Worm (Caenorhabditis elegans) whole organism, late embryonic: Measurements from ENCODE around the gene tbcb-1.

Source experiments
- F13H6.1 ChIP-seq: sonication (generic microtip); optimal IDR thresholded peaks from 2 replicates; lab custom pipeline; 2016; ENCODE audit warnings: missing genetic modification characterization, missing compliant biosample characterization
- K02D7.2 ChIP-seq: sonication (generic microtip); optimal IDR thresholded peaks from 2 replicates; lab custom pipeline; 2017; ENCODE audit warnings: mild to moderate bottlenecking, missing genetic modification characterization, missing compliant biosample characterization
- Y22D7AL.16 ChIP-seq: sonication (generic microtip); optimal IDR thresholded peaks from 2 replicates; lab custom pipeline; 2016; ENCODE audit warnings: missing genetic modification characterization, missing compliant biosample characterization
- ahr-1 ChIP-seq: sonication (generic microtip); optimal IDR thresholded peaks from 2 replicates; lab custom pipeline; 2016; ENCODE audit warnings: missing genetic modification characterization, missing compliant biosample characterization
- ceh-18 ChIP-seq: sonication (generic microtip); optimal IDR thresholded peaks from 2 replicates; lab custom pipeline; 2016; ENCODE audit warnings: missing genetic modification characterization, missing compliant biosample characterization
- ceh-19 ChIP-seq: fragments of 200-800 bp; sonication (Bioruptor generic); optimal IDR thresholded peaks from 2 replicates; lab custom pipeline; 2018; ENCODE audit warnings: mild to moderate bottlenecking, missing genetic modification characterization, missing compliant biosample characterization
- ceh-24 ChIP-seq: sonication (generic microtip); optimal IDR thresholded peaks from 2 replicates; lab custom pipeline; 2016; ENCODE audit warnings: mild to moderate bottlenecking, missing genetic modification characterization, missing compliant biosample characterization
- ceh-30 ChIP-seq: fragments of 150-350 bp; optimal IDR thresholded peaks from 2 replicates; lab custom pipeline; 2014; ENCODE audit warnings: missing biosample characterization, missing genetic modification characterization
- ceh-31 ChIP-seq: sonication (generic microtip); optimal IDR thresholded peaks from 2 replicates; lab custom pipeline; 2016; ENCODE audit warnings: missing genetic modification characterization, missing compliant biosample characterization
- ceh-34 ChIP-seq: sonication (generic microtip); optimal IDR thresholded peaks from 2 replicates; lab custom pipeline; 2016; ENCODE audit warnings: mild to moderate bottlenecking, missing genetic modification characterization, missing compliant biosample characterization
- ceh-48 ChIP-seq: sonication (generic microtip); optimal IDR thresholded peaks from 2 replicates; lab custom pipeline; 2016; ENCODE audit warnings: missing genetic modification characterization, inconsistent platforms, missing compliant biosample characterization
- dmd-4 ChIP-seq: sonication (generic microtip); optimal IDR thresholded peaks from 2 replicates; lab custom pipeline; 2016; ENCODE audit warnings: borderline replicate concordance, missing genetic modification characterization, missing compliant biosample characterization
- dve-1 ChIP-seq: sonication (generic microtip); optimal IDR thresholded peaks from 2 replicates; lab custom pipeline; 2017; ENCODE audit warnings: antibody characterized with exemption, mild to moderate bottlenecking, missing genetic modification characterization, missing compliant biosample characterization
- elt-4 ChIP-seq: sonication (generic microtip); optimal IDR thresholded peaks from 2 replicates; lab custom pipeline; 2016; ENCODE audit warnings: missing genetic modification characterization, missing compliant biosample characterization
- ets-4 ChIP-seq: sonication (generic microtip); optimal IDR thresholded peaks from 2 replicates; lab custom pipeline; 2016; ENCODE audit warnings: missing genetic modification characterization, missing compliant biosample characterization
- eyg-1 ChIP-seq: sonication (generic microtip); optimal IDR thresholded peaks from 2 replicates; lab custom pipeline; 2016; ENCODE audit warnings: missing genotype, missing genetic modification characterization, missing compliant biosample characterization
- fax-1 ChIP-seq: sonication (generic microtip); optimal IDR thresholded peaks from 2 replicates; lab custom pipeline; 2016; ENCODE audit warnings: missing genotype, missing genetic modification characterization, missing compliant biosample characterization
- hlh-13 ChIP-seq: fragments of 200-800 bp; sonication (Bioruptor generic); optimal IDR thresholded peaks from 2 replicates; lab custom pipeline; 2018; ENCODE audit warnings: mild to moderate bottlenecking, missing genetic modification characterization, missing compliant biosample characterization
- hlh-15 ChIP-seq: sonication (generic microtip); optimal IDR thresholded peaks from 2 replicates; lab custom pipeline; 2016; ENCODE audit warnings: missing genetic modification characterization, missing compliant biosample characterization
- hlh-6 ChIP-seq: sonication (generic microtip); optimal IDR thresholded peaks from 2 replicates; lab custom pipeline; 2016; ENCODE audit warnings: missing genotype, missing genetic modification characterization, missing compliant biosample characterization
- hlh-8 ChIP-seq: sonication (generic microtip); optimal IDR thresholded peaks from 2 replicates; lab custom pipeline; 2016; ENCODE audit warnings: missing genotype, missing genetic modification characterization, missing compliant biosample characterization
- lim-6 ChIP-seq: sonication (generic microtip); optimal IDR thresholded peaks from 2 replicates; lab custom pipeline; 2016; ENCODE audit warnings: missing genetic modification characterization, missing compliant biosample characterization
- lin-11 ChIP-seq: fragments of 200-800 bp; sonication (Bioruptor generic); optimal IDR thresholded peaks from 2 replicates; lab custom pipeline; 2018; ENCODE audit warnings: mild to moderate bottlenecking, missing genetic modification characterization, missing compliant biosample characterization
- nfya-1 ChIP-seq: sonication (generic microtip); optimal IDR thresholded peaks from 2 replicates; lab custom pipeline; 2017; ENCODE audit warnings: missing genetic modification characterization, mild to moderate bottlenecking, missing compliant biosample characterization, antibody characterized with exemption, moderate library complexity
- pat-9 ChIP-seq: fragments of 200-800 bp; sonication (Bioruptor generic); optimal IDR thresholded peaks from 2 replicates; lab custom pipeline; 2018; ENCODE audit warnings: mild to moderate bottlenecking, missing genetic modification characterization, moderate library complexity, missing compliant biosample characterization
- pha-2 ChIP-seq: sonication (generic microtip); optimal IDR thresholded peaks from 2 replicates; lab custom pipeline; 2017; ENCODE audit warnings: mild to moderate bottlenecking, missing genetic modification characterization, missing compliant biosample characterization
- pha-4 ChIP-seq: fragments of 150-350 bp; optimal IDR thresholded peaks from 2 replicates; lab custom pipeline; 2018; ENCODE audit warnings: missing biosample characterization, missing genetic modification reagents, missing genetic modification characterization
- rnt-1 ChIP-seq: sonication (generic microtip); optimal IDR thresholded peaks from 2 replicates; lab custom pipeline; 2016; ENCODE audit warnings: missing genetic modification characterization, missing compliant biosample characterization
- sdc-2 ChIP-seq: sonication (generic microtip); optimal IDR thresholded peaks from 2 replicates; lab custom pipeline; 2016; ENCODE audit warnings: missing genotype, missing genetic modification characterization, missing compliant biosample characterization
- sox-4 ChIP-seq: sonication (generic microtip); optimal IDR thresholded peaks from 2 replicates; lab custom pipeline; 2017; ENCODE audit warnings: mild to moderate bottlenecking, missing genetic modification characterization, inconsistent platforms, missing compliant biosample characterization
- tbx-2 ChIP-seq: sonication (generic microtip); optimal IDR thresholded peaks from 2 replicates; lab custom pipeline; 2016; ENCODE audit warnings: missing genetic modification characterization, missing compliant biosample characterization
- tbx-7 ChIP-seq: sonication (generic microtip); optimal IDR thresholded peaks from 2 replicates; lab custom pipeline; 2016; ENCODE audit warnings: missing genotype, missing genetic modification characterization, missing compliant biosample characterization
- unc-42 ChIP-seq: sonication (generic microtip); optimal IDR thresholded peaks from 2 replicates; lab custom pipeline; 2016; ENCODE audit warnings: missing genotype, missing genetic modification characterization, missing compliant biosample characterization
- unc-55 ChIP-seq: sonication (generic microtip); optimal IDR thresholded peaks from 2 replicates; lab custom pipeline; 2017; ENCODE audit warnings: missing biosample characterization, missing genetic modification reagents, missing genetic modification characterization
- zip-5 ChIP-seq: sonication (generic microtip); optimal IDR thresholded peaks from 2 replicates; lab custom pipeline; 2016; ENCODE audit warnings: missing genetic modification characterization, missing compliant biosample characterization

tbcb-1 gene

DNA sequence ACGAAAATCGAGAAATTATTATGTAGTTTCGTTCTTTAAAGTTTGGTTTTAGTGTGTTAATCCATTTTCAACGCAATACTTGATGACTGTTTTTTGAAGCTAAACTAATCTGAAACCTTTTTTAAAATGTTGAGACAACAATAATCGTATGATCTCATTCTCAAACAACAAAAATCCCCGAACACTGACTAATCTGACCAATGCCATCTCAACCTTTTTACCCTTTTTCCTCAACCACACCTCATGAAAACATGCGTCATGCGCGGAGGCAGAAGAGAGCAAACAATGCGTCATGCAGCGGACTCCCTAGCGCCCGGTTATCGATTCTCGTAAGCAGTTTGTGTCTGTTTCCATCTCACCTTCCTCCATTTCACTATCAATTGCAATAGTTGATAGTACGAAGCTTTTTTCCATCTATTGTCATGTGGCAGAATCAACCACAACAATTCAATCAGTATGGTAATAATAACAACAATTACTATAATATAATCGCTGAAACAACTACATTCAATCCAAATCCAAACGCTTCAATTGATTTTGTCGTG lies 20.1 kb upstream of the tbcb-1 start, which contains the start of gene C50B8.4:
Gene C50B8.4, plus strand, starts transcription at position 299 of the 545 bp plus-strand sequence.
- TF ChIP-seq ceh-48 (tag; lab: Kevin White, UChicago) (peak; percentile 1), sox-4 (tag; lab: Kevin White, UChicago) (no peak)

DNA sequence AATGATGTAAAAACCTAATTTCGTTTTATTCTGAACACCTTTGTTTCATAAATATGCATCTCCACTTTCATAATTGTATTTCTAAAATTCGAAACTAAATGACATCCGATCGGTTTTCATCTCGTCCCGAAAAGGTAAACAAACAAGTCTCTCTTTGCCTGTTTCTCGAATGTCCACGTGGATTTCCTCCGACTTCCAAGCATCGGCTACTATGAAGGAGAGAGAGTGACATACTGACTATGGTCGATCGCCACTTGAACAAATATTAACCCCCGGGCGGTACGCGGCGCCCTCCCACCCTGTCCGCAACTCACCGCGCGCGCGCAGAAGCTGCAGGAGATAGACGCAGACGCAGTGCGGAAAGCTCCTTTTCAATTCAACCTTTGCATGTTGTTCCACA lies 16.1 kb upstream of the tbcb-1 start:
- TF ChIP-seq pha-2 (peak; percentile 36), eyg-1 (tag; lab: Kevin White, UChicago) (no peak), ceh-19 (GFP tag; lab: Kevin White, UChicago) (peak; percentile 70), hlh-8 (tag; lab: Kevin White, UChicago) (no peak), rnt-1 (tag; lab: Kevin White, UChicago) (no peak), sox-4 (tag; lab: Kevin White, UChicago) (no peak), Y22D7AL.16 (tag; lab: Kevin White, UChicago) (no peak), lin-11 (no peak), ceh-34 (peak; percentile 67), tbx-2 (tag; lab: Kevin White, UChicago) (peak; percentile 13), hlh-13 (no peak), ceh-30 (tag; lab: Kevin White, UChicago) (no peak), fax-1 (tag; lab: Kevin White, UChicago) (no peak), ceh-24 (tag; lab: Kevin White, UChicago) (no peak), F13H6.1 (tag; lab: Kevin White, UChicago) (no peak), dve-1 (tag; lab: Kevin White, UChicago) (no peak), nfya-1 (tag; lab: Kevin White, UChicago) (no peak), unc-42 (tag; lab: Kevin White, UChicago) (no peak), unc-55 (GFP tag; lab: Kevin White, UChicago) (no peak), zip-5 (tag; lab: Kevin White, UChicago) (no peak)

DNA sequence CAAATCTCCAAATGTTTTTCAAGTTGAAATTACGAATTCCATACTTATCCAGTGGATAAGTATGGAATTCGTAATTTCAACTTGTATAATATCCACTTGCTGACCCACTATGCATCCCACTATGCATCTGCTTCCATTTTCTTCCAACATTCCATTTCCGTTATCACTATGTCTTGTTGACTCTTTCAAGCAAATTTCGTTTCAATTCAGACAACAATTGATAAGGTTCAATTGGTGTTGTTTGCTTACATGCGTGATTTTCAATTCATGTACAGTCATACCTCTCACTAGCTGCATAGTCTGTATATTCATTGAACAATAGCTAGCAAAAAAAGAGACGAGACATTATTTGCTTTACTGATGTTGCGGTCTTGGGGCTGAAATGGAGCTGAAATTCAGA lies 15.1 kb upstream of the tbcb-1 start:
- no peak for TF ChIP-seq elt-4 (tag; lab: Kevin White, UChicago)
- TF ChIP-seq ceh-31 (tag; lab: Kevin White, UChicago) = no peak
- TF ChIP-seq pha-4 (tag; lab: Kevin White, UChicago) = no peak
- no peak for TF ChIP-seq K02D7.2
- no peak for TF ChIP-seq ceh-18 (tag; lab: Kevin White, UChicago)
- no peak for TF ChIP-seq unc-42 (tag; lab: Kevin White, UChicago)
- TF ChIP-seq sdc-2 (tag; lab: Kevin White, UChicago) = no peak
- TF ChIP-seq ceh-34 = no peak

DNA sequence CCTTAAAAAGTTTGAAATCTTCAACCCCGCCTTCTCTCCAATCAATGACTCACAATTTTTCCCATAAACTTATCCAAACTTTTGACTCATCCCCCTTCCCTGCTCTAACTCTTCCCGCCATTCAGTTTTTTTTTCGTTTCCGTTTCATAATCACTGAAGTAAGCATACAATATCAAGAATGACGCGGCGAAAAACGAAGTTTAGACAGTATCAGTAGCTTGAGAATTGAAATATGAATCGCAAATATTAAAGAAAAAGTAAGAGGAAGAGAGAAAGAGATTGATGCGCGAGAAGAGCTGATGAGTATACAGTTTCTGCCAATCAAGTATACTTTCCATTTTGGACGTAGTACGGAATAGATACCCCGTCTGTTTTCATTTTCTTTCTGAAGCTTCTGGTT lies 14.5 kb upstream of the tbcb-1 start:
- no peak for TF ChIP-seq nfya-1 (tag; lab: Kevin White, UChicago)
- no peak for TF ChIP-seq dmd-4 (tag; lab: Kevin White, UChicago)
- TF ChIP-seq ceh-30 (tag; lab: Kevin White, UChicago) = no peak
- TF ChIP-seq hlh-6 (tag; lab: Kevin White, UChicago) = no peak
- no peak for TF ChIP-seq Y22D7AL.16 (tag; lab: Kevin White, UChicago)
- no peak for TF ChIP-seq ahr-1 (tag; lab: Kevin White, UChicago)
- TF ChIP-seq tbx-7 (tag; lab: Kevin White, UChicago) = no peak
- no peak for TF ChIP-seq hlh-15 (tag; lab: Kevin White, UChicago)
- TF ChIP-seq ets-4 (tag; lab: Kevin White, UChicago) = no peak
- no peak for TF ChIP-seq pat-9 (tag; lab: Kevin White, UChicago)
- TF ChIP-seq ceh-48 (tag; lab: Kevin White, UChicago) = no peak
- TF ChIP-seq lim-6 = no peak
- TF ChIP-seq, all 69 proteins: peak for 0
